Worm (Caenorhabditis elegans): ENCODE measurements around the gene ZK418.7.

Gene ZK418.7

ce11 chrIII:7087180-7087579, 6.6 kb upstream of the ZK418.7 start:
- peak in 1 of 2 experiments; percentile 13 for TF ChIP-seq efl-1 (optimal IDR thresholded peaks at IDR 0.05)
- TF ChIP-seq efl-1 (GFP tag; optimal IDR thresholded peaks at IDR 0.05 in 1 of 2): peak in 1 of 2 experiments; percentile 91
- TF ChIP-seq lin-35 (GFP tag; optimal IDR thresholded peaks at IDR 0.05): peak in 1 of 2 experiments; percentile 32
- TF ChIP-seq nhr-12 (tag; optimal IDR thresholded peaks at IDR 0.05): no peak
- no peak for TF ChIP-seq ces-1 (GFP tag; optimal IDR thresholded peaks at IDR 0.05)
- no peak for TF ChIP-seq blmp-1 (tag; optimal IDR thresholded peaks at IDR 0.05)
- no peak for TF ChIP-seq C04F5.9 (tag; optimal IDR thresholded peaks at IDR 0.05)
- TF ChIP-seq pax-3 (tag; optimal IDR thresholded peaks at IDR 0.05): no peak
- TF ChIP-seq ama-1 (optimal IDR thresholded peaks at IDR 0.05): no peak
- no peak for TF ChIP-seq skn-1 (tag; optimal IDR thresholded peaks at IDR 0.05)
- no peak for TF ChIP-seq C16A3.4 (tag; optimal IDR thresholded peaks at IDR 0.05)
- TF ChIP-seq lir-3 (tag; optimal IDR thresholded peaks at IDR 0.05; ENCODE audit: poor library complexity): no peak
- no peak for TF ChIP-seq fos-1 (tag; optimal IDR thresholded peaks at IDR 0.05)
- no peak for TF ChIP-seq irx-1 (tag; optimal IDR thresholded peaks at IDR 0.05)

ce11 chrIII:7084908-7085307, 4.3 kb upstream of the ZK418.7 start, which contains the start of gene tofu-7:
Gene tofu-7 (minus strand): TSS chrIII:7085018.
- TF ChIP-seq dpl-1 (GFP tag; optimal IDR thresholded peaks at IDR 0.05) (peak in 1 of 3 experiments; percentile 44), nhr-71 (tag; optimal IDR thresholded peaks at IDR 0.05) (no peak), efl-1 (optimal IDR thresholded peaks at IDR 0.05) (peak; percentile 10 to 91), efl-1 (GFP tag; optimal IDR thresholded peaks at IDR 0.05 in 1 of 2) (peak in 1 of 2 experiments; percentile 12), rnt-1 (tag; optimal IDR thresholded peaks at IDR 0.05) (no peak), lin-14 (GFP tag; optimal IDR thresholded peaks at IDR 0.05) (no peak), xbp-1 (tag; optimal IDR thresholded peaks at IDR 0.05) (no peak), nhr-85 (tag) (no peak), pqm-1 (tag; optimal IDR thresholded peaks at IDR 0.05) (no peak), unc-98 (GFP tag; IDR thresholded peaks at IDR 0.05) (no peak), unc-62 (GFP tag; optimal IDR thresholded peaks at IDR 0.05) (no peak), mab-9 (GFP tag; IDR thresholded peaks at IDR 0.05) (no peak), sptf-1 (tag; optimal IDR thresholded peaks at IDR 0.05) (no peak), nhr-237 (tag; optimal IDR thresholded peaks at IDR 0.05) (no peak), ama-1 (optimal IDR thresholded peaks at IDR 0.05) (no peak), ceh-82 (tag; optimal IDR thresholded peaks at IDR 0.05) (no peak)

- TF ChIP-seq nhr-85 (tag) (no peak), efl-1 (optimal IDR thresholded peaks at IDR 0.05) (peak in 1 of 2 experiments; percentile 42), efl-1 (GFP tag; optimal IDR thresholded peaks at IDR 0.05 in 1 of 2) (peak; percentile 9 to 93), dpl-1 (GFP tag; optimal IDR thresholded peaks at IDR 0.05) (peak in 1 of 3 experiments; percentile 19), fkh-8 (tag; optimal IDR thresholded peaks at IDR 0.05) (no peak)
Measured at ce11 chrIII:7083106-7083505, 2.5 kb upstream of the ZK418.7 start.

ce11 chrIII:7081488-7081887, 899 bp upstream of the ZK418.7 start:
- TF ChIP-seq nhr-84 (tag; optimal IDR thresholded peaks at IDR 0.05) (no peak), ces-1 (GFP tag; optimal IDR thresholded peaks at IDR 0.05) (no peak), ets-5 (GFP tag; IDR thresholded peaks at IDR 0.05) (no peak), elt-2 (tag; optimal IDR thresholded peaks at IDR 0.05) (peak; percentile 41), skn-1 (tag; optimal IDR thresholded peaks at IDR 0.05) (no peak), irx-1 (tag; optimal IDR thresholded peaks at IDR 0.05) (no peak), dpl-1 (GFP tag; optimal IDR thresholded peaks at IDR 0.05) (no peak), mep-1 (tag; optimal IDR thresholded peaks at IDR 0.05) (no peak), lin-35 (GFP tag; optimal IDR thresholded peaks at IDR 0.05) (peak in 1 of 2 experiments; percentile 8), lsy-2 (tag; optimal IDR thresholded peaks at IDR 0.05) (no peak), nhr-237 (tag; optimal IDR thresholded peaks at IDR 0.05) (no peak), mab-9 (GFP tag; IDR thresholded peaks at IDR 0.05) (no peak)

- TF ChIP-seq nhr-76 (tag; optimal IDR thresholded peaks at IDR 0.05) (no peak), swsn-7 (tag; optimal IDR thresholded peaks at IDR 0.05) (no peak), lin-15B (tag; optimal IDR thresholded peaks at IDR 0.05) (no peak), efl-1 (optimal IDR thresholded peaks at IDR 0.05) (no peak), efl-1 (GFP tag; optimal IDR thresholded peaks at IDR 0.05 in 1 of 2) (no peak), egl-13 (tag; optimal IDR thresholded peaks at IDR 0.05) (no peak), tlp-1 (tag; optimal IDR thresholded peaks at IDR 0.05) (no peak), zip-4 (GFP tag; optimal IDR thresholded peaks at IDR 0.05) (no peak), egl-27 (tag; optimal IDR thresholded peaks at IDR 0.05) (no peak), nhr-28 (tag; optimal IDR thresholded peaks at IDR 0.05) (no peak), lsy-2 (tag; optimal IDR thresholded peaks at IDR 0.05) (no peak), hpl-2 (GFP tag; optimal IDR thresholded peaks at IDR 0.05) (no peak), nhr-19 (GFP tag; conservative IDR thresholded peaks at IDR 0.05) (no peak), hlh-17 (GFP tag; optimal IDR thresholded peaks at IDR 0.05; ENCODE audit: borderline replicate concordance) (no peak), unc-130 (tag; optimal IDR thresholded peaks at IDR 0.05) (no peak), lin-14 (GFP tag; optimal IDR thresholded peaks at IDR 0.05) (no peak), nhr-71 (tag; optimal IDR thresholded peaks at IDR 0.05) (no peak), lin-39 (tag; optimal IDR thresholded peaks at IDR 0.05) (no peak), ama-1 (optimal IDR thresholded peaks at IDR 0.05) (no peak)
Measured at ce11 chrIII:7078737-7079136, 1.9 kb downstream of the ZK418.7 start, which contains the start of gene ZK418.6. Gene ZK418.6 (minus strand): TSS chrIII:7078837.
